Fruit fly (Drosophila melanogaster) whole organism, embryonic: ENCODE data around the gene sloth1.

Source experiments
- ATbp ChIP-seq: fragments of 200-800 bp; sonication (Bioruptor generic); optimal IDR thresholded peaks from 2 replicates; lab custom pipeline; 2017; ENCODE audit warnings: missing biosample characterization, mild to moderate bottlenecking, missing genetic modification characterization, missing genetic modification reagents
- Ada2b ChIP-seq: fragments of 200-800 bp; sonication (Bioruptor generic); IDR thresholded peaks from 2 replicates; pipeline ENCODE4 v1.3.6; 2022; ENCODE audit warnings: missing biosample characterization, missing genetic modification characterization
- Antp ChIP-seq: fragments of 200-800 bp; sonication (Bioruptor generic); optimal IDR thresholded peaks from 3 replicates; lab custom pipeline; 2016; ENCODE audit warnings: missing biosample characterization, missing genetic modification characterization
- BEAF-32 ChIP-seq: fragments of 200-800 bp; sonication (Bioruptor generic); optimal IDR thresholded peaks from 3 replicates; lab custom pipeline; 2017; ENCODE audit warnings: missing biosample characterization, missing genetic modification characterization, mild to moderate bottlenecking, moderate library complexity, missing genetic modification reagents
- CG10274 ChIP-seq: fragments of 200-800 bp; sonication (Bioruptor generic); optimal IDR thresholded peaks from 3 replicates; lab custom pipeline; 2017; ENCODE audit warnings: missing biosample characterization, mild to moderate bottlenecking, missing genetic modification characterization
- CG10462 ChIP-seq: fragments of 200-800 bp; sonication (Bioruptor generic); optimal IDR thresholded peaks from 2 replicates; lab custom pipeline; 2016; ENCODE audit warnings: missing biosample characterization, missing genetic modification characterization
- CG10565 ChIP-seq: fragments of 200-800 bp; sonication (Bioruptor generic); optimal IDR thresholded peaks from 3 replicates; lab custom pipeline; 2016; ENCODE audit warnings: missing biosample characterization, mild to moderate bottlenecking, missing genetic modification characterization
- CG10979 ChIP-seq: fragments of 200-800 bp; sonication (Bioruptor generic); optimal IDR thresholded peaks from 2 replicates; lab custom pipeline; 2018; ENCODE audit warnings: missing biosample characterization, mild to moderate bottlenecking, missing genetic modification characterization, moderate library complexity
- CG12299 ChIP-seq: fragments of 200-800 bp; sonication (Bioruptor generic); optimal IDR thresholded peaks from 2 replicates; lab custom pipeline; 2018; ENCODE audit warnings: missing biosample characterization, mild to moderate bottlenecking, missing genetic modification characterization
- CG13123 ChIP-seq: fragments of 200-800 bp; sonication (Bioruptor generic); optimal IDR thresholded peaks from 2 replicates; lab custom pipeline; 2016; ENCODE audit warnings: missing biosample characterization, missing genetic modification characterization
- CG14860 ChIP-seq: fragments of 200-800 bp; sonication (Bioruptor generic); IDR thresholded peaks from 3 replicates; pipeline ENCODE4 v1.3.6; 2022; ENCODE audit warnings: missing biosample characterization, missing genetic modification characterization; ENCODE audit not compliant: partially characterized antibody
- CG15601 ChIP-seq: fragments of 200-800 bp; sonication (Bioruptor generic); optimal IDR thresholded peaks from 3 replicates; lab custom pipeline; 2019; ENCODE audit warnings: missing biosample characterization, mild to moderate bottlenecking, missing genetic modification characterization, moderate library complexity
- CG17328 ChIP-seq: fragments of 200-800 bp; sonication (Bioruptor generic); IDR thresholded peaks from 2 replicates; pipeline ENCODE4 v1.3.6; 2022; ENCODE audit warnings: missing biosample characterization, missing genetic modification characterization
- CG17912 ChIP-seq: fragments of 200-800 bp; sonication (Bioruptor generic); optimal IDR thresholded peaks from 2 replicates; lab custom pipeline; 2018; ENCODE audit warnings: missing biosample characterization, mild to moderate bottlenecking, missing genetic modification characterization
- CG2116 ChIP-seq: fragments of 200-800 bp; sonication (Bioruptor generic); optimal IDR thresholded peaks from 3 replicates; lab custom pipeline; 2018; ENCODE audit warnings: missing biosample characterization, mild to moderate bottlenecking, missing genetic modification characterization
- CG3838 ChIP-seq: fragments of 200-800 bp; sonication (Bioruptor generic); optimal IDR thresholded peaks from 3 replicates; lab custom pipeline; 2016; ENCODE audit warnings: missing biosample characterization, missing genetic modification characterization
- CG3847 ChIP-seq: fragments of 200-800 bp; sonication (Bioruptor generic); IDR thresholded peaks from 2 replicates; pipeline ENCODE4 v1.3.6; 2022; ENCODE audit warnings: missing biosample characterization, missing genetic modification characterization
- CG4424 ChIP-seq: fragments of 200-800 bp; sonication (Bioruptor generic); optimal IDR thresholded peaks from 3 replicates; lab custom pipeline; 2016; ENCODE audit warnings: missing biosample characterization, missing genetic modification characterization
- CG4617 ChIP-seq: fragments of 200-800 bp; sonication (Bioruptor generic); optimal IDR thresholded peaks from 3 replicates; lab custom pipeline; 2016; ENCODE audit warnings: missing biosample characterization, missing genetic modification characterization, borderline replicate concordance
- CG6689 ChIP-seq: fragments of 200-800 bp; sonication (Bioruptor generic); IDR thresholded peaks from 2 replicates; pipeline ENCODE4 v1.3.6; 2022; ENCODE audit warnings: missing biosample characterization, missing genetic modification characterization
- CG7357 ChIP-seq: fragments of 200-800 bp; sonication (Bioruptor generic); IDR thresholded peaks from 3 replicates; pipeline ENCODE4 v1.3.6; 2022; ENCODE audit warnings: missing biosample characterization, missing genetic modification characterization
- CG9215 ChIP-seq: fragments of 200-800 bp; sonication (Bioruptor generic); IDR thresholded peaks from 2 replicates; pipeline ENCODE4 v1.3.6; 2022; ENCODE audit warnings: missing biosample characterization, missing genetic modification characterization
- CG9609 ChIP-seq: fragments of 200-800 bp; sonication (Bioruptor generic); optimal IDR thresholded peaks from 3 replicates; lab custom pipeline; 2016; ENCODE audit warnings: missing biosample characterization, missing genetic modification characterization
- CTCF ChIP-seq: fragments of 200-800 bp; sonication (Bioruptor generic); optimal IDR thresholded peaks from 2 replicates; lab custom pipeline; 2017; ENCODE audit warnings: missing biosample characterization, mild to moderate bottlenecking, missing genetic modification characterization, moderate library complexity
- D19B ChIP-seq: fragments of 200-800 bp; sonication (Bioruptor generic); optimal IDR thresholded peaks from 2 replicates; lab custom pipeline; 2017; ENCODE audit warnings: missing biosample characterization, mild to moderate bottlenecking, missing genetic modification characterization
- Fer1 ChIP-seq: fragments of 200-800 bp; sonication (Bioruptor generic); optimal IDR thresholded peaks from 2 replicates; lab custom pipeline; 2017; ENCODE audit warnings: missing biosample characterization, mild to moderate bottlenecking, missing genetic modification characterization
- H2.0 ChIP-seq: fragments of 200-800 bp; sonication (Bioruptor generic); IDR thresholded peaks from 2 replicates; pipeline ENCODE4 v1.3.6; 2022; ENCODE audit warnings: missing biosample characterization, missing genetic modification characterization
- Lhr ChIP-seq: fragments of 200-800 bp; sonication (Bioruptor generic); optimal IDR thresholded peaks from 3 replicates; lab custom pipeline; 2017; ENCODE audit warnings: mild to moderate bottlenecking, missing biosample characterization, missing genetic modification reagents, missing genetic modification characterization
- Mes4 ChIP-seq: fragments of 200-800 bp; sonication (Bioruptor generic); optimal IDR thresholded peaks from 2 replicates; lab custom pipeline; 2016; ENCODE audit warnings: missing biosample characterization, missing genetic modification characterization
- Poxn ChIP-seq: fragments of 200-800 bp; sonication (Bioruptor generic); IDR thresholded peaks from 2 replicates; pipeline ENCODE4 v1.3.6; 2022; ENCODE audit warnings: missing biosample characterization, missing genetic modification characterization
- Six4 ChIP-seq: fragments of 200-800 bp; sonication (Bioruptor generic); optimal IDR thresholded peaks from 2 replicates; lab custom pipeline; 2016; ENCODE audit warnings: missing biosample characterization, missing genetic modification characterization
- Sry-β ChIP-seq: fragments of 200-800 bp; sonication (Bioruptor generic); optimal IDR thresholded peaks from 2 replicates; lab custom pipeline; 2018; ENCODE audit warnings: missing biosample characterization, mild to moderate bottlenecking, missing genetic modification characterization, moderate library complexity
- ac ChIP-seq: fragments of 200-800 bp; sonication (Bioruptor generic); optimal IDR thresholded peaks from 3 replicates; lab custom pipeline; 2017; ENCODE audit warnings: missing biosample characterization, mild to moderate bottlenecking, missing genetic modification characterization
- bcd ChIP-seq: fragments of 200-800 bp; sonication (Bioruptor generic); optimal IDR thresholded peaks from 2 replicates; lab custom pipeline; 2017; ENCODE audit warnings: missing biosample characterization, mild to moderate bottlenecking, missing genetic modification characterization
- chif ChIP-seq, 2 experiments: fragments of 200-800 bp; sonication (Bioruptor generic); optimal IDR thresholded peaks; 3 replicates each; lab custom pipeline; 2016; ENCODE audit warnings: missing biosample characterization in 2 of 2, missing genetic modification characterization in 2 of 2
- corto ChIP-seq: fragments of 200-800 bp; sonication (Bioruptor generic); optimal IDR thresholded peaks from 2 replicates; lab custom pipeline; 2016; ENCODE audit warnings: missing biosample characterization, mild to moderate bottlenecking, missing genetic modification characterization, moderate library complexity
- dati ChIP-seq: fragments of 200-800 bp; sonication (Bioruptor generic); IDR thresholded peaks from 2 replicates; pipeline ENCODE4 v1.3.6; 2022; ENCODE audit warnings: missing biosample characterization, missing genetic modification characterization
- ems ChIP-seq: fragments of 200-800 bp; sonication (Bioruptor generic); optimal IDR thresholded peaks from 3 replicates; lab custom pipeline; 2016; ENCODE audit warnings: missing biosample characterization, missing genetic modification characterization
- esg ChIP-seq: fragments of 200-800 bp; sonication (Bioruptor generic); conservative IDR thresholded peaks from 2 replicates; pipeline ENCODE4 v1.3.6; 2022; ENCODE audit warnings: missing biosample characterization, missing genetic modification characterization
- fd64A ChIP-seq: fragments of 200-800 bp; sonication (Bioruptor generic); optimal IDR thresholded peaks from 3 replicates; lab custom pipeline; 2018; ENCODE audit warnings: missing biosample characterization, mild to moderate bottlenecking, missing genetic modification characterization
- inv ChIP-seq: fragments of 200-800 bp; sonication (Bioruptor generic); IDR thresholded peaks from 2 replicates; pipeline ENCODE4 v1.3.6; 2022; ENCODE audit warnings: missing biosample characterization, missing genetic modification characterization; ENCODE audit not compliant: partially characterized antibody
- lola ChIP-seq, 3 experiments: fragments of >200 bp in 2 of 3; fragments of 200-800 bp in 1 of 3; sonication (Bioruptor generic) in 1 of 3; optimal IDR thresholded peaks; 2 replicates each; lab custom pipeline; 2017 to 2019; ENCODE audit warnings: missing biosample characterization in 3 of 3, missing genetic modification characterization in 3 of 3, mild to moderate bottlenecking in 1 of 3, moderate library complexity in 1 of 3
- phol ChIP-seq: fragments of 200-800 bp; sonication (Bioruptor generic); optimal IDR thresholded peaks from 3 replicates; lab custom pipeline; 2018; ENCODE audit warnings: missing biosample characterization, mild to moderate bottlenecking, missing genetic modification characterization, moderate library complexity
- ranshi ChIP-seq: fragments of 200-800 bp; sonication (Bioruptor generic); IDR thresholded peaks from 2 replicates; pipeline ENCODE4 v1.3.6; 2022; ENCODE audit warnings: missing biosample characterization, missing genetic modification characterization
- rib ChIP-seq: fragments of 200-800 bp; sonication (Bioruptor generic); IDR thresholded peaks from 2 replicates; pipeline ENCODE4 v1.3.6; 2022; ENCODE audit warnings: missing biosample characterization, missing genetic modification characterization
- ro ChIP-seq: fragments of 200-800 bp; sonication (Bioruptor generic); IDR thresholded peaks from 2 replicates; pipeline ENCODE4 v1.3.6; 2022; ENCODE audit warnings: missing biosample characterization, missing genetic modification characterization
- row ChIP-seq: fragments of 200-800 bp; sonication (Bioruptor generic); IDR thresholded peaks from 3 replicates; pipeline ENCODE4 v1.3.6; 2022; ENCODE audit warnings: missing biosample characterization, missing genetic modification characterization
- sc ChIP-seq, 3 experiments: fragments of >200 bp in 2 of 3; fragments of 200-800 bp in 1 of 3; sonication (Bioruptor generic) in 1 of 3; optimal IDR thresholded peaks; 2 replicates in 2 of 3; 3 replicates in 1 of 3; lab custom pipeline; 2017; ENCODE audit warnings: mild to moderate bottlenecking in 1 of 3, missing biosample characterization in 1 of 3, missing genetic modification characterization in 1 of 3, missing genetic modification reagents in 1 of 3
- sna ChIP-seq: fragments of 200-800 bp; sonication (Bioruptor generic); IDR thresholded peaks from 2 replicates; pipeline ENCODE4 v1.3.6; 2022; ENCODE audit warnings: missing biosample characterization, missing genetic modification characterization; ENCODE audit not compliant: partially characterized antibody
- ttk ChIP-seq: fragments of 200-800 bp; sonication (Bioruptor generic); IDR thresholded peaks from 2 replicates; pipeline ENCODE4 v2.1.2; 2022; ENCODE audit warnings: missing biosample characterization, missing genetic modification characterization
- unc-4 ChIP-seq: fragments of 200-800 bp; sonication (Bioruptor generic); IDR thresholded peaks from 2 replicates; pipeline ENCODE4 v1.3.6; 2022; ENCODE audit warnings: missing biosample characterization, missing genetic modification characterization; ENCODE audit not compliant: partially characterized antibody

The sloth1 gene

DNA sequence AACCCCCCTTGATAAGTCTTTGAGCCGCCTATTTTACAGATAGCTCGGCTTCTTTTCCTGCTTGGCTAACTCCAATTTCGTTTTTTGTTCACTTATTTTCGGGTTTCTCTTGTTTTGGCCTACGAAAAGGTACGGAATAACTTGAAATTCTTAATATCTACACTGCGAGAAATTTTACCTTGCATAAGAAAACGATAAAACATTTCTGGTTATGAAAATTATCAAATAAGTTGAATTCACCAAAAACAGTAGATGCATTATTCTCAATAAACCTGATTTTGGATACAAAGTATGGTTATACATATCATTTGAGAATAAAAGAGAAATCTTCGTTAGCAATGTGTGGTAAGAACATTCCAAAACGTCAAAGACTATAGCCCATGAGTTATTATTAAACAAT is 29.1 kb upstream of the sloth1 start (continued):
- TF ChIP-seq Lhr (GFP tag; lab: Kevin White, UChicago) (no peak), Antp (GFP tag; lab: Kevin White, UChicago) (no peak), CG10565 (GFP tag; lab: Kevin White, UChicago) (no peak), CG15601 (tag; lab: Kevin White, UChicago) (no peak), Mes4 (no peak), CG17328 (GFP tag; lab: Robert Waterston, UW) (peak; percentile 62; the same call in 1 of the 2 replicates), D19B (GFP tag; lab: Kevin White, UChicago) (no peak), CG9215 (no peak), CG7357 (GFP tag; lab: Robert Waterston, UW) (no peak), CG10462 (GFP tag; lab: Kevin White, UChicago) (no peak), CG14860 (GFP tag; lab: Robert Waterston, UW) (no peak), unc-4 (GFP tag; lab: Robert Waterston, UW) (no peak), CG6689 (GFP tag; lab: Robert Waterston, UW) (no peak), bcd (no peak), ATbp (GFP tag; lab: Kevin White, UChicago) (peak; percentile 25), sna (GFP tag; lab: Robert Waterston, UW) (no peak), CG9609 (peak; percentile 38), CG3838 (GFP tag; lab: Kevin White, UChicago) (no peak), ro (GFP tag; lab: Robert Waterston, UW) (no peak), row (GFP tag; lab: Robert Waterston, UW) (peak; percentile 52), CG10274 (GFP tag; lab: Kevin White, UChicago) (no peak), dati (no peak), fd64A (GFP tag; lab: Kevin White, UChicago) (no peak), CG17912 (GFP tag; lab: Kevin White, UChicago) (no peak), ranshi (GFP tag; lab: Robert Waterston, UW) (0 out of 2 replicates have a peak, but pooled peaks have one; percentile 16), Sry-β (peak; percentile 0), CG4617 (no peak), inv (GFP tag; lab: Robert Waterston, UW) (no peak), H2.0 (GFP tag; lab: Robert Waterston, UW) (peak; percentile 25; the same call in 1 of the 2 replicates), rib (GFP tag; lab: Robert Waterston, UW) (no peak), Fer1 (GFP tag; lab: Kevin White, UChicago) (no peak), esg (no peak), Six4 (no peak), corto (no peak), CG13123 (GFP tag; lab: Kevin White, UChicago) (no peak), CG2116 (GFP tag; lab: Kevin White, UChicago) (peak; percentile 12), Ada2b (no peak), ac (GFP tag; lab: Kevin White, UChicago) (no peak), BEAF-32 (no peak), CG12299 (tag; lab: Kevin White, UChicago) (no peak), chif (GFP tag; optimal IDR thresholded peaks at IDR 0.05; lab: Kevin White, UChicago) (peak in 1 of 2 experiments; percentile 20), sc (optimal IDR thresholded peaks at IDR 0.05; lab: Kevin White, UChicago) (no peak), sc (GFP tag; optimal IDR thresholded peaks at IDR 0.05; lab: Kevin White, UChicago) (no peak), CG4424 (GFP tag; lab: Kevin White, UChicago) (peak; percentile 22), CTCF (GFP tag; lab: Kevin White, UChicago) (no peak), CG10979 (tag; lab: Kevin White, UChicago) (peak; percentile 59), lola (GFP tag; optimal IDR thresholded peaks at IDR 0.05; lab: Kevin White, UChicago) (peak in 1 of 3 experiments; percentile 64), phol (tag; lab: Kevin White, UChicago) (peak; percentile 60), CG3847 (GFP tag; lab: Robert Waterston, UW) (no peak), Poxn (GFP tag; lab: Robert Waterston, UW) (no peak), ems (GFP tag; lab: Kevin White, UChicago) (no peak), ttk (GFP tag; lab: Robert Waterston, UW) (no peak)
